Worm (Caenorhabditis elegans) whole organism, L4/young adult: ENCODE data around the gene ndub-11.

Experiments used
- W03F9.2 ChIP-seq: fragments of 150-350 bp; optimal IDR thresholded peaks from 2 replicates; lab custom pipeline; 2014; ENCODE audit warnings: missing biosample characterization, missing genetic modification characterization
- dao-5 ChIP-seq: sonication (generic microtip); optimal IDR thresholded peaks from 2 replicates; lab custom pipeline; 2016; ENCODE audit warnings: missing genotype, missing genetic modification characterization, moderate library complexity, missing compliant biosample characterization
- him-1 ChIP-seq: sonication (generic microtip); optimal IDR thresholded peaks from 2 replicates; lab custom pipeline; 2016; ENCODE audit warnings: missing genotype, missing genetic modification reagents, missing genetic modification characterization, missing compliant biosample characterization

ndub-11 gene

ce11 chrIV:8130131-8130611 is at the start of gene ndub-11, which contains the start of gene moc-3:
Gene ndub-11 (minus strand): TSS chrIV:8130231.
Gene moc-3 (plus strand): TSS chrIV:8130561.
- TF ChIP-seq him-1 (tag; lab: Kevin White, UChicago) (no peak), dao-5 (tag; lab: Kevin White, UChicago) (no peak), W03F9.2 (no peak)

ce11 chrIV:8175686-8176532 is 45.9 kb upstream of the ndub-11 start, which contains the start of gene pct-1:
Gene pct-1 (plus strand): TSS chrIV:8176482.
- TF ChIP-seq him-1 (tag; lab: Kevin White, UChicago) (no peak), dao-5 (tag; lab: Kevin White, UChicago) (no peak), W03F9.2 (no peak)

DNA sequence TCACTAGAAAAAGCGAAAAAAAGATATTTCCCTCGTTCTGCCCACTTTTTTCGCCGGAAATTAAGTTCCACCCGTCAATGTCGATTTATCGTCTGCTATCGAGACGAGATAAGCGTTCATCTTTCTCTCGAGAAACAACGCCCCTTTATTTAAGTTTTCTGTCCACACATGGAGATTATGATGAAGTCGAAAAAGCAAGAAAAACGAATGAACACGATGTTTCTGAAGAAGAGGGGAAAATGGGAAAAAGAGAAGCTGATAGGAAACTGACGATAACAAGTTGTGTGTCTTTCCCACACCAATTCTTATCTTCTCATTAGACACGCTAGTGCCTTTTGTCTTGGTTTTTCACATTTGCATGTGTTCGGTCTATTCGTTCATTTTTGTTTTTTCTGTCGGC is 44.8 kb upstream of the ndub-11 start:
- TF ChIP-seq him-1 (tag; lab: Kevin White, UChicago) (no peak), dao-5 (tag; lab: Kevin White, UChicago) (no peak), W03F9.2 (no peak)

- TF ChIP-seq W03F9.2 (no peak), dao-5 (tag; lab: Kevin White, UChicago) (no peak), him-1 (tag; lab: Kevin White, UChicago) (no peak)
These were observed 43.6 kb upstream of the ndub-11 start for ce11 chrIV:8173610-8174009.

- TF ChIP-seq him-1 (tag; lab: Kevin White, UChicago) (no peak), W03F9.2 (no peak), dao-5 (tag; lab: Kevin White, UChicago) (no peak)
These were observed 41.3 kb upstream of the ndub-11 start for ce11 chrIV:8171376-8171775.

- TF ChIP-seq him-1 (tag; lab: Kevin White, UChicago) (no peak), dao-5 (tag; lab: Kevin White, UChicago) (no peak), W03F9.2 (no peak)
These were observed 40.2 kb upstream of the ndub-11 start for ce11 chrIV:8170264-8170663.

ce11 chrIV:8169674-8170073 is 39.6 kb upstream of the ndub-11 start, which contains the start of gene C07G1.15:
Gene C07G1.15 (plus strand): TSS chrIV:8169974.
- TF ChIP-seq dao-5 (tag; lab: Kevin White, UChicago) (no peak), W03F9.2 (no peak), him-1 (tag; lab: Kevin White, UChicago) (no peak)

ce11 chrIV:8168660-8169059 is 38.6 kb upstream of the ndub-11 start, which contains the start of gene clec-52:
Gene clec-52 (minus strand): TSS chrIV:8168760.
- no peak for TF ChIP-seq W03F9.2
- TF ChIP-seq him-1 (tag; lab: Kevin White, UChicago) = no peak
- TF ChIP-seq dao-5 (tag; lab: Kevin White, UChicago) = no peak

DNA sequence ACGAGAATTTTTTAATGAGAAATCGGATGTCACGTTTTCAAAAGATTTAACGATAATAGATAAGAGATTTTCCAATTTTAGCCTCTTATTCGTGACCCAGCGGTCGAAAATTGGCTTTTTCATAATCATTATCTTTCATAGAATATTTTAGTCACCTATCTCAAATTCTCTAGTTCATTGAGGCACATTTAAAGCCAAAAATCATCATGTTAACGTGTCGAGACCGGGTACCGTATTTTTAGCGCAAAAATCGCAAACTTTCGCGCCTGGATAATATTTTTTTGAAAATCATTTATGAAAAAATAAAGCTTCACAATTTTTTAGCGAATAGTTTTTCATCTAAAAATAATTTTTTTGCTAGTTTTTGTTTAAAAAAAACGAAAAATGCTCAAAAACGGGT is 35.9 kb upstream of the ndub-11 start, which contains the start of gene B0218.7:
TSS of gene B0218.7 (minus strand) at position 101 of the 400 bp plus-strand sequence.
- no peak for TF ChIP-seq W03F9.2
- TF ChIP-seq dao-5 (tag; lab: Kevin White, UChicago) = no peak
- no peak for TF ChIP-seq him-1 (tag; lab: Kevin White, UChicago)

DNA sequence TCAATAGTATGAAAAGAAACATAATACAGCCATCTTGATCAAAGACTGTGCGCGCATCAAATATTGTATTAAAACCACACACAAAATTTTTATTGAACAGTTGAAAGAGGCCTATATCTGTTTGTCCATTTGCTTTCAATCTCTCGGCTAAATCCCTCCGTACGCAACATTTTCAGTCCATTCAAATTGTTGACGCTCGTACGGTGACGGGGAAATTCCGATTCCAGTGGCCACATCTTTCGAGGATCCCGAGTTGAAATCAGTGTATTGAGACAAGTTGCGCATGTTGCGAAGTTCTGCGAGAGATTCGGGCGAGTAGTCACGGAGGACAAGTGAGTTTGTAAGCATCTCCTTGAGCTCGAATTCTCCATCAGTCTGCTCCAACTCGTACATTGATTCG is 34.5 kb upstream of the ndub-11 start:
- no peak for TF ChIP-seq him-1 (tag; lab: Kevin White, UChicago)
- TF ChIP-seq dao-5 (tag; lab: Kevin White, UChicago) = no peak
- TF ChIP-seq W03F9.2 = no peak

- TF ChIP-seq W03F9.2 (no peak), dao-5 (tag; lab: Kevin White, UChicago) (no peak), him-1 (tag; lab: Kevin White, UChicago) (no peak)
These were observed 33.7 kb upstream of the ndub-11 start, which contains the start of gene clec-51 for ce11 chrIV:8163687-8164086. Gene clec-51 (minus strand): TSS chrIV:8163800.

DNA sequence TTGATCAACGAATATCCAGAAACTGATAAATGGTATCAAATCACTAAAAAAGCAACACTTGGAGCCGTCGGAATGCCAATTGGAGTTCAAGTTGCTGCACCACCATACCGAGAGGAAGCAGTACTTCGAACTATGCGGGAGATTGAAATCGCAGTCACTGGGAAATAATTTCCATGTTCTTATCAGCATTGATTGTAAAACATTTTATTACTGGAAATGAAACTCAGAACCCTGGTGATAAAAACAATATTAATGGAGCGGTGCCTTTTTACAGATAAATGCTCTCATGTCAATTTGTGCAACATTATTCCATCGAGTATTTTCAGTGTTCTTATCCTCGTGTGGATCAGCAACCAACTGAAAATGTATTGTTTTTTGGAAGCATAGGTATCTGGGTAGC is 31.7 kb upstream of the ndub-11 start:
- TF ChIP-seq W03F9.2 = no peak
- TF ChIP-seq him-1 (tag; lab: Kevin White, UChicago) = no peak
- no peak for TF ChIP-seq dao-5 (tag; lab: Kevin White, UChicago)

- TF ChIP-seq dao-5 (tag; lab: Kevin White, UChicago) (no peak), W03F9.2 (no peak), him-1 (tag; lab: Kevin White, UChicago) (no peak)
These were observed 30.0 kb upstream of the ndub-11 start for ce11 chrIV:8159995-8160394.

- TF ChIP-seq him-1 (tag; lab: Kevin White, UChicago) (no peak), W03F9.2 (no peak), dao-5 (tag; lab: Kevin White, UChicago) (no peak)
These were observed 29.1 kb upstream of the ndub-11 start, which contains the start of gene faah-1 for ce11 chrIV:8159087-8159486. Gene faah-1 (plus strand): TSS chrIV:8159387.
